Worm (Caenorhabditis elegans) whole organism, L4 larva: ENCODE measurements around the gene wdr-5.3.

Source experiments
- hlh-30 ChIP-seq: sonication (generic microtip); optimal IDR thresholded peaks from 2 replicates; lab custom pipeline; 2017; ENCODE audit warnings: antibody characterized with exemption, mild to moderate bottlenecking, missing genetic modification characterization, missing compliant biosample characterization; ENCODE audit not compliant: insufficient read depth
- lin-15B ChIP-seq: fragments of 150-350 bp; sonication (generic microtip); optimal IDR thresholded peaks from 3 replicates; lab custom pipeline; 2014; ENCODE audit warnings: missing biosample characterization, missing genetic modification characterization
- nhr-28 ChIP-seq: fragments of 150-350 bp; optimal IDR thresholded peaks from 2 replicates; lab custom pipeline; 2014; ENCODE audit warnings: missing biosample characterization, missing genetic modification characterization

DNA sequence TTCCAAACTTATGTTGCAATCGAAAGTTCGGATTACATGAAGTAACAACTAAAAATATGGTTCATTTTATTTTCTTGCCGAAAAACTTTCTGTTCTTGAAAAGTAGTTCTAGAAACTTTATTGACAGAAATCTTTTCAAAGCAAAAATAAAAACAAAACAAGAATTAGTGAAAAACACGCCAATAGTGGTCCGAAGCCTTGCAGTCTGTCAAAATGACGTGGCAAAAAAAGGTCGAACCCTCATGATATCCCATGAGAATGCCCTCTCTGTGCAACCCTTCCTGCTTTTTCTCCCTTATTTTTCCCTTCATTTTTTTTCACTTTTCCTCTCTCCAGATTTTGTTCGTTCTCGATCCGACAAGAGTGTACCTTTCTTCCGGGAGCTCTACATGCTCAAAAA lies 37.8 kb upstream of the wdr-5.3 start:
- TF ChIP-seq nhr-28 (tag; lab: Kevin White, UChicago) (no peak), hlh-30 (no peak), lin-15B (no peak)
